Worm (Caenorhabditis elegans) whole organism, L3 larva: Measurements from ENCODE around the gene Y47D3B.4.

Source experiments
- R02D3.7 ChIP-seq: fragments of 150-350 bp; optimal IDR thresholded peaks from 2 replicates; lab custom pipeline; 2014; ENCODE audit warnings: missing biosample characterization, missing genetic modification characterization
- ceh-28 ChIP-seq: fragments of 150-350 bp; optimal IDR thresholded peaks from 2 replicates; lab custom pipeline; 2014; ENCODE audit warnings: missing biosample characterization, missing genetic modification reagents, missing genetic modification characterization
- fos-1 ChIP-seq: fragments of 150-350 bp; optimal IDR thresholded peaks from 2 replicates; lab custom pipeline; 2014; ENCODE audit warnings: missing biosample characterization, missing genetic modification characterization
- lin-39 ChIP-seq: fragments of 150-350 bp; optimal IDR thresholded peaks from 2 replicates; lab custom pipeline; 2018; ENCODE audit warnings: missing biosample characterization, missing genetic modification reagents, missing genetic modification characterization
- nhr-11 ChIP-seq: fragments of 150-350 bp; optimal IDR thresholded peaks from 2 replicates; lab custom pipeline; 2014; ENCODE audit warnings: missing biosample characterization, missing genetic modification characterization
- nhr-237 ChIP-seq: fragments of 150-350 bp; optimal IDR thresholded peaks from 2 replicates; lab custom pipeline; 2014; ENCODE audit warnings: missing biosample characterization, missing genetic modification characterization
- nhr-28 ChIP-seq: fragments of 150-350 bp; optimal IDR thresholded peaks from 2 replicates; lab custom pipeline; 2014; ENCODE audit warnings: missing biosample characterization, missing genetic modification characterization
- nhr-76 ChIP-seq: fragments of 150-350 bp; sonication (generic microtip); optimal IDR thresholded peaks from 5 replicates; lab custom pipeline; 2014; ENCODE audit warnings: missing biosample characterization, missing genetic modification characterization
- nhr-77 ChIP-seq: fragments of 150-350 bp; optimal IDR thresholded peaks from 2 replicates; lab custom pipeline; 2014; ENCODE audit warnings: missing biosample characterization, missing genetic modification characterization
- pqm-1 ChIP-seq: fragments of 150-350 bp; optimal IDR thresholded peaks from 2 replicates; lab custom pipeline; 2017; ENCODE audit warnings: missing biosample characterization, missing genetic modification characterization, inconsistent platforms
- sea-2 ChIP-seq: fragments of 150-350 bp; sonication (generic microtip); optimal IDR thresholded peaks from 4 replicates; lab custom pipeline; 2014; ENCODE audit warnings: missing biosample characterization, missing genetic modification reagents, missing genetic modification characterization
- snpc-4 ChIP-seq: fragments of 150-350 bp; optimal IDR thresholded peaks from 2 replicates; lab custom pipeline; 2014; ENCODE audit warnings: missing biosample characterization, missing genetic modification characterization
- unc-62 ChIP-seq: fragments of 150-350 bp; sonication (generic microtip); optimal IDR thresholded peaks from 4 replicates; lab custom pipeline; 2014; ENCODE audit warnings: missing biosample characterization, missing genetic modification reagents, missing genetic modification characterization

- TF ChIP-seq lin-39 (tag; lab: Kevin White, UChicago) (no peak), nhr-237 (tag; lab: Kevin White, UChicago) (no peak), ceh-28 (tag; lab: Kevin White, UChicago) (no peak), pqm-1 (tag; lab: Kevin White, UChicago) (no peak), R02D3.7 (tag; lab: Kevin White, UChicago) (no peak), unc-62 (GFP tag; lab: Kevin White, UChicago) (no peak), nhr-77 (tag; lab: Kevin White, UChicago) (no peak), snpc-4 (tag; lab: Kevin White, UChicago) (no peak), nhr-28 (tag; lab: Kevin White, UChicago) (no peak), nhr-76 (tag; lab: Kevin White, UChicago) (no peak), fos-1 (no peak), nhr-11 (no peak), sea-2 (GFP tag; lab: Kevin White, UChicago) (no peak)
These were observed at the start of gene Y47D3B.4 for ce11 chrIII:11405049-11405448.
